Worm (Caenorhabditis elegans): ENCODE data around the gene Y75B8A.18.
"Not testable (repeated sequence)": the region's sequence is repeated elsewhere in the genome, so short reads cannot be mapped to it uniquely, and the experiment has no call there.

The Y75B8A.18 gene

ce11 chrIII:12188236-12188635 lies 37.8 kb downstream of the Y75B8A.18 start:
- TF ChIP-seq ceh-82 (tag; optimal IDR thresholded peaks at IDR 0.05) = no peak
- peak; percentile 36 for TF ChIP-seq elt-2 (tag; optimal IDR thresholded peaks at IDR 0.05)

ce11 chrIII:12186111-12186510 lies 39.9 kb downstream of the Y75B8A.18 start, which contains the start of gene lury-1:
Gene lury-1, plus strand, starts transcription at chrIII:12186411.
- TF ChIP-seq nhr-67 (tag; optimal IDR thresholded peaks at IDR 0.05) = no peak
- TF ChIP-seq tbx-2 (tag; optimal IDR thresholded peaks at IDR 0.05) = no peak
- no peak for TF ChIP-seq mdl-1 (tag; optimal IDR thresholded peaks at IDR 0.05)
- TF ChIP-seq fos-1 (tag; optimal IDR thresholded peaks at IDR 0.05) = no peak
- TF ChIP-seq skn-1 (tag; optimal IDR thresholded peaks at IDR 0.05) = no peak
- TF ChIP-seq elt-1 (tag; optimal IDR thresholded peaks at IDR 0.05) = no peak
- no peak for TF ChIP-seq nhr-237 (tag; optimal IDR thresholded peaks at IDR 0.05)
- no peak for TF ChIP-seq ceh-9 (tag; optimal IDR thresholded peaks at IDR 0.05)
- TF ChIP-seq nhr-12 (tag; optimal IDR thresholded peaks at IDR 0.05) = no peak
- no peak for TF ChIP-seq pqm-1 (tag; optimal IDR thresholded peaks at IDR 0.05)
- no peak for TF ChIP-seq egl-27 (tag; optimal IDR thresholded peaks at IDR 0.05)
- TF ChIP-seq elt-2 (tag; optimal IDR thresholded peaks at IDR 0.05) = no peak
- no peak for TF ChIP-seq ztf-11 (tag; optimal IDR thresholded peaks at IDR 0.05)
- TF ChIP-seq eor-1 (tag; optimal IDR thresholded peaks at IDR 0.05) = no peak
- TF ChIP-seq sea-2 (GFP tag; optimal IDR thresholded peaks at IDR 0.05) = no peak
- TF ChIP-seq daf-12 (tag; optimal IDR thresholded peaks at IDR 0.05) = no peak
- TF ChIP-seq ceh-28 (tag; optimal IDR thresholded peaks at IDR 0.05) = no peak
- TF ChIP-seq elt-3 (tag; optimal IDR thresholded peaks at IDR 0.05) = no peak

ce11 chrIII:12182919-12183318 lies 43.1 kb downstream of the Y75B8A.18 start, which contains the start of gene Y75B8A.10:
Gene Y75B8A.10, minus strand, starts transcription at chrIII:12183019.
- no peak for TF ChIP-seq elt-3 (tag; optimal IDR thresholded peaks at IDR 0.05)
- TF ChIP-seq nhr-12 (tag; optimal IDR thresholded peaks at IDR 0.05) = no peak
- no peak for TF ChIP-seq elt-2 (tag; optimal IDR thresholded peaks at IDR 0.05)
- no peak for TF ChIP-seq nhr-76 (tag; optimal IDR thresholded peaks at IDR 0.05)
- no peak for TF ChIP-seq zag-1 (tag; optimal IDR thresholded peaks at IDR 0.05)
- no peak for TF ChIP-seq aly-2 (tag; optimal IDR thresholded peaks at IDR 0.05)
- no peak for TF ChIP-seq nhr-25 (tag; optimal IDR thresholded peaks at IDR 0.05)
- TF ChIP-seq nhr-237 (tag; optimal IDR thresholded peaks at IDR 0.05) = no peak
- no peak for TF ChIP-seq ceh-9 (tag; optimal IDR thresholded peaks at IDR 0.05)
- TF ChIP-seq nhr-23 (tag; optimal IDR thresholded peaks at IDR 0.05) = no peak
- TF ChIP-seq mml-1 (tag; optimal IDR thresholded peaks at IDR 0.05) = no peak
- no peak for TF ChIP-seq snpc-4 (tag; optimal IDR thresholded peaks at IDR 0.05)
- TF ChIP-seq elt-1 (tag; optimal IDR thresholded peaks at IDR 0.05) = no peak
- TF ChIP-seq nfya-1 (tag; optimal IDR thresholded peaks at IDR 0.05; ENCODE audit: insufficient read depth) = no peak
- TF ChIP-seq sea-2 (GFP tag; optimal IDR thresholded peaks at IDR 0.05) = no peak
- no peak for TF ChIP-seq mdl-1 (tag; optimal IDR thresholded peaks at IDR 0.05)
- no peak for TF ChIP-seq fos-1 (tag; optimal IDR thresholded peaks at IDR 0.05)
- no peak for TF ChIP-seq lsy-12 (tag; optimal IDR thresholded peaks at IDR 0.05)

ce11 chrIII:12178121-12178520 lies 47.9 kb downstream of the Y75B8A.18 start:
- TF ChIP-seq nhr-25 (tag; optimal IDR thresholded peaks at IDR 0.05) (peak; percentile 41), nhr-76 (tag; optimal IDR thresholded peaks at IDR 0.05) (no peak), nhr-23 (tag; optimal IDR thresholded peaks at IDR 0.05) (peak; percentile 54), pha-4 (tag; optimal IDR thresholded peaks at IDR 0.05) (peak; percentile 89), nfya-1 (tag; optimal IDR thresholded peaks at IDR 0.05; ENCODE audit: insufficient read depth) (peak; percentile 11), tbx-2 (tag; optimal IDR thresholded peaks at IDR 0.05) (no peak), unc-39 (tag; optimal IDR thresholded peaks at IDR 0.05) (no peak), ceh-28 (tag; optimal IDR thresholded peaks at IDR 0.05) (peak; percentile 1)

- not testable (repeated sequence) for TF ChIP-seq unc-39 (tag; optimal IDR thresholded peaks at IDR 0.05); fkh-10 (GFP tag; optimal IDR thresholded peaks at IDR 0.05); unc-62 (GFP tag; optimal IDR thresholded peaks at IDR 0.05)
Observed at ce11 chrIII:12177145-12177544, 48.9 kb downstream of the Y75B8A.18 start, which contains the start of gene gly-11. Gene gly-11, minus strand, starts transcription at chrIII:12177245.
